Fruit fly (Drosophila melanogaster) whole organism, embryonic: ENCODE measurements around the gene Argl.

Experiments
- Aef1 ChIP-seq: fragments of 200-800 bp; sonication (Bioruptor generic); IDR thresholded peaks from 3 replicates; pipeline ENCODE4 v1.3.6; 2022; ENCODE audit warnings: missing biosample characterization, missing genetic modification characterization
- Atf3 ChIP-seq: fragments of 200-800 bp; sonication (Bioruptor generic); optimal IDR thresholded peaks from 3 replicates; lab custom pipeline; 2016; ENCODE audit warnings: missing biosample characterization, missing genetic modification characterization
- Bgb ChIP-seq: fragments of 200-800 bp; sonication (Bioruptor generic); IDR thresholded peaks from 2 replicates; pipeline ENCODE4 v1.3.6; 2022; ENCODE audit warnings: missing biosample characterization, missing genetic modification characterization; ENCODE audit not compliant: partially characterized antibody
- CG11504 ChIP-seq: fragments of 200-800 bp; sonication (Bioruptor generic); optimal IDR thresholded peaks from 3 replicates; lab custom pipeline; 2019; ENCODE audit warnings: missing biosample characterization, mild to moderate bottlenecking, missing genetic modification characterization, moderate library complexity
- CG11696 ChIP-seq: fragments of 200-800 bp; sonication (Bioruptor generic); IDR thresholded peaks from 2 replicates; pipeline ENCODE4 v1.3.6; 2022; ENCODE audit warnings: missing biosample characterization, missing genetic modification characterization
- CG12744 ChIP-seq: fragments of 200-800 bp; sonication (Bioruptor generic); optimal IDR thresholded peaks from 2 replicates; lab custom pipeline; 2016; ENCODE audit warnings: missing biosample characterization, missing genetic modification characterization
- CG14710 ChIP-seq: fragments of 200-800 bp; sonication (Bioruptor generic); optimal IDR thresholded peaks from 3 replicates; lab custom pipeline; 2019; ENCODE audit warnings: missing biosample characterization, mild to moderate bottlenecking, missing genetic modification characterization, moderate library complexity
- CG15601 ChIP-seq: fragments of 200-800 bp; sonication (Bioruptor generic); optimal IDR thresholded peaks from 3 replicates; lab custom pipeline; 2019; ENCODE audit warnings: missing biosample characterization, mild to moderate bottlenecking, missing genetic modification characterization, moderate library complexity
- CG16813 ChIP-seq: fragments of 200-800 bp; sonication (Bioruptor generic); IDR thresholded peaks from 3 replicates; pipeline ENCODE4 v1.3.6; 2022; ENCODE audit warnings: missing biosample characterization, missing genetic modification characterization; ENCODE audit not compliant: partially characterized antibody
- CG2199 ChIP-seq: fragments of 200-800 bp; sonication (Bioruptor generic); IDR thresholded peaks from 3 replicates; pipeline ENCODE4 v1.3.6; 2022; ENCODE audit warnings: missing biosample characterization, missing genetic modification characterization
- CG30431 ChIP-seq: fragments of 200-800 bp; sonication (Bioruptor generic); optimal IDR thresholded peaks from 2 replicates; lab custom pipeline; 2017; ENCODE audit warnings: missing biosample characterization, missing genetic modification characterization
- CTCF ChIP-seq: fragments of 200-800 bp; sonication (Bioruptor generic); optimal IDR thresholded peaks from 2 replicates; lab custom pipeline; 2017; ENCODE audit warnings: missing biosample characterization, mild to moderate bottlenecking, missing genetic modification characterization, moderate library complexity
- Dad ChIP-seq: fragments of 200-800 bp; sonication (Bioruptor generic); optimal IDR thresholded peaks from 3 replicates; lab custom pipeline; 2016; ENCODE audit warnings: missing biosample characterization, missing genetic modification characterization
- Ets65A ChIP-seq: fragments of 200-800 bp; sonication (Bioruptor generic); peaks from one replicate; lab custom pipeline; 2016; ENCODE audit warnings: missing biosample characterization, missing genetic modification characterization
- Fer2 ChIP-seq: fragments of 200-800 bp; sonication (Bioruptor generic); optimal IDR thresholded peaks from 2 replicates; lab custom pipeline; 2018; ENCODE audit warnings: missing biosample characterization, mild to moderate bottlenecking, missing genetic modification characterization, moderate library complexity
- Hand ChIP-seq: fragments of 200-800 bp; sonication (Bioruptor generic); optimal IDR thresholded peaks from 2 replicates; lab custom pipeline; 2017; ENCODE audit warnings: mild to moderate bottlenecking, missing biosample characterization, missing genetic modification reagents, missing genetic modification characterization
- Hr78 ChIP-seq, 2 experiments: fragments of 200-800 bp in 1 of 2; fragments of >200 bp in 1 of 2; sonication (Bioruptor generic) in 1 of 2; optimal IDR thresholded peaks; 2 replicates each; lab custom pipeline; 2017 to 2019; ENCODE audit warnings: missing biosample characterization in 2 of 2, missing genetic modification characterization in 2 of 2, mild to moderate bottlenecking in 1 of 2, moderate library complexity in 1 of 2
- Mad ChIP-seq: fragments of 200-800 bp; sonication (Bioruptor generic); optimal IDR thresholded peaks from 2 replicates; lab custom pipeline; 2016; ENCODE audit warnings: missing biosample characterization, missing genetic modification characterization
- Med ChIP-seq: fragments of 200-800 bp; sonication (Bioruptor generic); peaks from one replicate; lab custom pipeline; 2016; ENCODE audit warnings: missing biosample characterization, missing genetic modification characterization, mild to moderate bottlenecking, inconsistent platforms, moderate library complexity
- Myb ChIP-seq: fragments of 200-800 bp; sonication (Bioruptor generic); optimal IDR thresholded peaks from 2 replicates; lab custom pipeline; 2016; ENCODE audit warnings: missing biosample characterization, missing genetic modification characterization
- Oli ChIP-seq: fragments of 200-800 bp; sonication (Bioruptor generic); optimal IDR thresholded peaks from 2 replicates; lab custom pipeline; 2018; ENCODE audit warnings: missing biosample characterization, mild to moderate bottlenecking, missing genetic modification characterization, moderate library complexity
- Spps ChIP-seq: fragments of 200-800 bp; sonication (Bioruptor generic); optimal IDR thresholded peaks from 2 replicates; lab custom pipeline; 2018; ENCODE audit warnings: missing biosample characterization, mild to moderate bottlenecking, missing genetic modification characterization
- Ssrp ChIP-seq: fragments of 200-800 bp; sonication (Bioruptor generic); optimal IDR thresholded peaks from 2 replicates; lab custom pipeline; 2018; ENCODE audit warnings: missing biosample characterization, mild to moderate bottlenecking, missing genetic modification characterization, moderate library complexity
- bab2 ChIP-seq: fragments of 200-800 bp; sonication (Bioruptor generic); optimal IDR thresholded peaks from 2 replicates; lab custom pipeline; 2016; ENCODE audit warnings: missing biosample characterization, missing genetic modification characterization
- bcd ChIP-seq: fragments of 200-800 bp; sonication (Bioruptor generic); optimal IDR thresholded peaks from 2 replicates; lab custom pipeline; 2017; ENCODE audit warnings: missing biosample characterization, mild to moderate bottlenecking, missing genetic modification characterization
- crp ChIP-seq, 2 experiments: fragments of 200-800 bp; sonication (Bioruptor generic); optimal IDR thresholded peaks; 2 replicates in 1 of 2; 3 replicates in 1 of 2; lab custom pipeline; 2017; ENCODE audit warnings: missing biosample characterization in 2 of 2, missing genetic modification characterization in 2 of 2, mild to moderate bottlenecking in 1 of 2, moderate library complexity in 1 of 2
- danr ChIP-seq: fragments of 200-800 bp; sonication (Bioruptor generic); IDR thresholded peaks from 2 replicates; pipeline ENCODE4 v1.3.6; 2022; ENCODE audit warnings: missing biosample characterization, missing genetic modification characterization
- dysf ChIP-seq: fragments of 200-800 bp; sonication (Bioruptor generic); IDR thresholded peaks from 3 replicates; pipeline ENCODE4 v1.3.6; 2022; ENCODE audit warnings: missing biosample characterization, missing genetic modification characterization
- ftz-f1 ChIP-seq: fragments of 200-800 bp; sonication (Bioruptor generic); optimal IDR thresholded peaks from 2 replicates; lab custom pipeline; 2016; ENCODE audit warnings: missing biosample characterization, missing genetic modification characterization
- gce ChIP-seq: fragments of 200-800 bp; sonication (Bioruptor generic); IDR thresholded peaks from 3 replicates; pipeline ENCODE4 v1.3.6; 2022; ENCODE audit warnings: missing biosample characterization, missing genetic modification characterization
- klu ChIP-seq: fragments of 200-800 bp; sonication (Bioruptor generic); IDR thresholded peaks from 2 replicates; pipeline ENCODE4 v1.3.6; 2022; ENCODE audit warnings: missing biosample characterization, missing genetic modification characterization
- kni ChIP-seq: fragments of 200-800 bp; sonication (Bioruptor generic); optimal IDR thresholded peaks from 3 replicates; lab custom pipeline; 2017; ENCODE audit warnings: mild to moderate bottlenecking, missing biosample characterization, missing genetic modification reagents, missing genetic modification characterization
- sens-2 ChIP-seq: fragments of 200-800 bp; sonication (Bioruptor generic); IDR thresholded peaks from 2 replicates; pipeline ENCODE4 v1.3.6; 2022; ENCODE audit warnings: missing biosample characterization, missing genetic modification characterization
- sug ChIP-seq: fragments of 200-800 bp; optimal IDR thresholded peaks from 2 replicates; lab custom pipeline; 2019; ENCODE audit warnings: missing biosample characterization, mild to moderate bottlenecking, missing genetic modification characterization, moderate library complexity
- tna ChIP-seq: fragments of 200-800 bp; sonication (Bioruptor generic); IDR thresholded peaks from 2 replicates; pipeline ENCODE4 v1.3.6; 2022; ENCODE audit warnings: missing biosample characterization, missing genetic modification characterization; ENCODE audit not compliant: partially characterized antibody

Argl gene

DNA sequence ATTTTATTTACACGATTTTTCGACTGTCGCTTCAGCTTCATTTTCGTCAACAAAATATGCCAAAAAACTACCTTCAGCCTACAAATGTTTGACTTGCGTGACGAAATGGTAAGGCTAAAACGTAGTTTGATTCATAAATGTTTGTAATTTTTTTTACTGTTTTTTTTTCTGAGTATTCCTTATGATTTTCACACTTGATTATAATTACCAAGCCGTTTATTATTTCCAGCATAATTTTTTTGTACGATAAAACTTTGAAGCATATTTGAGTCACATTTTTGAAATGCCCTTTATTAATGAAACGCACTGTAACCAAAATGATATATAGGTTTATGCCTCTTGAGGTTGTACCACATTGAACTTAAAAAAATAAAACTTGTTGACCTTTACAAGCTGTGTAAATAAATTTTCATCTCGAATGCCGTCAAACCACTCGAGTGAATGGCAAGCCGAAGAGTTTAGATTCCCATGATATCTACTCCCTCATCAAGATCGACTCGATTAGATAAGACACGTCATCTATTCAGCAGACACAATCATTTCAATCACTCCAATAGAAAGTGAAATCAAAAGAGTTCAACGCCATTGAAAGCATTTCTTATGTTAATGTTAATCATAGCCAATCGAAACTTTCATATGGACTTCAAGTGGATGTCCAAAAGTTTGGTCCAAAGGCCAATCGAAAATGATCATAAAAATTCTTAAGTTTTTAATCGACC, 40.8 kb upstream of the Argl start (continued):
- peak; percentile 62 for TF ChIP-seq Oli (tag; lab: Kevin White, UChicago)
- no peak for TF ChIP-seq Mad
- TF ChIP-seq Ssrp (tag; lab: Kevin White, UChicago) = no peak
- TF ChIP-seq sens-2 (GFP tag; lab: Robert Waterston, UW) = 0 out of 2 replicates have a peak, but pooled peaks have one; percentile 30
- TF ChIP-seq Fer2 = no peak
- no peak for TF ChIP-seq gce

DNA sequence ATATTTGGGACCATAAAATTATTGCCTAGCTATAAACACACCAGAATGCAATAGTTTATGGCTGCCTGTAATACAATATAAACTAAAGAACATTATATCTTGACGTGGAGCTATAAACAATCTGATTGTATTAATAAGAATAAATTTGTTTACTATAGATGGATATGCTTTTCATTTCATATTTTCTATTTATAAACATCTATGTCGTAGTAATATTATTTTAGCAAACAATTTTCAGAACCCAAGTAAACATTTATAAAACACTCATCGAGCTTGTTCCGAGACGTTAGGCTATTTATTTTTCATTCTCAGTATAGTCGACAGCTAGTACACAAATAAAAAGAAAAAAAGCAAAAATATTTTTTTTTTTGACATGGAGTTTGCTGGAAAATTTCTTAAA, 38.5 kb upstream of the Argl start, which contains the start of gene CG18662:
CG18662 (plus strand) TSS at position 301 of the 400 bp plus-strand sequence.
- TF ChIP-seq Dad (no peak), bab2 (GFP tag; lab: Kevin White, UChicago) (no peak), CG14710 (no peak), bcd (no peak), kni (GFP tag; lab: Kevin White, UChicago) (no peak), CTCF (GFP tag; lab: Kevin White, UChicago) (no peak), ftz-f1 (GFP tag; lab: Kevin White, UChicago) (no peak), CG11696 (GFP tag; lab: Robert Waterston, UW) (no peak), CG16813 (GFP tag; lab: Robert Waterston, UW) (no peak)

DNA sequence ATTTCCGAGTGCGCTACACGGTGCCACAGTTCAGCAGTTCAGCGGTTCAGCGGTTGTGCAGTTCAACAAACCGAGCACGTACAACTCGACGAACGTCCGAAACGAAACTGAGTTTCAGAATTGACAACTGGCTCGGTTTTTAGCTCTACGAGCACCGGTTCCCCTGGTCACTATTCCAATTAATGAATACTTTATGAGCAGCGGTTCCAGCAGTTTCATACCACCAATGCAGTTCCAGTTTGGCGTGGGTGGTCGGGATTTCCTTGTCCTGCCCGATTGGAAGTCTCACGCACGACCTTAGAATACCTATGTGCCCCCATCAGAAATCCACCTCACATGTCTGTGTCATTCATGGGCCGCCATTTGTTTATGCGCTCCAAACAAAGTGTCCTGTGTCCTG, 33.4 kb upstream of the Argl start, which contains the start of gene CG9541:
CG9541 (minus strand) TSS at position 101 of the 400 bp plus-strand sequence.
- TF ChIP-seq CG11504 (tag; lab: Kevin White, UChicago) (no peak), klu (GFP tag; lab: Robert Waterston, UW) (no peak), tna (GFP tag; lab: Robert Waterston, UW) (0 out of 2 replicates have a peak, but pooled peaks have one; percentile 19), Aef1 (GFP tag; lab: Robert Waterston, UW) (no peak), danr (GFP tag; lab: Robert Waterston, UW) (no peak), Med (GFP tag; lab: Kevin White, UChicago) (peak; percentile 7), CG12744 (GFP tag; lab: Kevin White, UChicago) (no peak), Ets65A (GFP tag; lab: Kevin White, UChicago) (peak; percentile 76), Hr78 (GFP tag; optimal IDR thresholded peaks at IDR 0.05; lab: Kevin White, UChicago) (peak in 1 of 2 experiments; percentile 8), dysf (peak; percentile 5; the same call in 1 of the 3 replicates)

DNA sequence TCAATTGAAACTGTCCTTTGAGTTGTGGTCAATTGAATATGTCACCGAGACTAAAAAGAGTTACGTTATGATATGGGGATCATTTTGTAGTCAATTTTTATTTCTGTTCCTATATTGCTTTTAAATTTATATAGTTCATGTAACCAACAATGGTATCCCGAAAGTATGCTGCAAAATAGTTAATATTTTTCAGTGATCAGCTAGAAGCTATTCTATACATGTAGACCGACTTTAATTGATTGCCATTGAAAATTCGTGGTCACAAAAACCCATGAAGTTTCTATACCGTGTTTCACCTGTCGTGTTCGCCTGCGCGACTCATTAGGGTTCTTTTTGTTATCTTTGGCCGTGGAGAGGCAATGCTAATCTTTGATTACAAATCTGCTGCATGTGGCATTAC, 32.6 kb upstream of the Argl start:
- TF ChIP-seq CG2199 (GFP tag; lab: Robert Waterston, UW) = peak; percentile 93
- peak; percentile 2 for TF ChIP-seq sug
- no peak for TF ChIP-seq CG30431 (GFP tag; lab: Kevin White, UChicago)
- TF ChIP-seq CG15601 (tag; lab: Kevin White, UChicago) = peak; percentile 5
- no peak for TF ChIP-seq crp (GFP tag; optimal IDR thresholded peaks at IDR 0.05; lab: Kevin White, UChicago)
- TF ChIP-seq Myb (GFP tag; lab: Kevin White, UChicago) = no peak
- TF ChIP-seq Spps (tag; lab: Kevin White, UChicago) = no peak
- TF ChIP-seq Bgb (GFP tag; lab: Robert Waterston, UW) = no peak
- no peak for TF ChIP-seq CG12744 (GFP tag; lab: Kevin White, UChicago)
- TF ChIP-seq Hand (GFP tag; lab: Kevin White, UChicago) = no peak
- TF ChIP-seq Atf3 (GFP tag; lab: Kevin White, UChicago) = no peak
